Worm (Caenorhabditis elegans) whole organism, late embryonic: ENCODE measurements around the gene ugt-9.

ENCODE experiments used
- F13H6.1 ChIP-seq: sonication (generic microtip); optimal IDR thresholded peaks from 2 replicates; lab custom pipeline; 2016; ENCODE audit warnings: missing genetic modification characterization, missing compliant biosample characterization
- K02D7.2 ChIP-seq: sonication (generic microtip); optimal IDR thresholded peaks from 2 replicates; lab custom pipeline; 2017; ENCODE audit warnings: mild to moderate bottlenecking, missing genetic modification characterization, missing compliant biosample characterization
- T23F11.4 ChIP-seq: fragments of 200-800 bp; sonication (Bioruptor generic); optimal IDR thresholded peaks from 2 replicates; lab custom pipeline; 2018; ENCODE audit warnings: mild to moderate bottlenecking, missing genetic modification characterization, missing compliant biosample characterization
- Y22D7AL.16 ChIP-seq: sonication (generic microtip); optimal IDR thresholded peaks from 2 replicates; lab custom pipeline; 2016; ENCODE audit warnings: missing genetic modification characterization, missing compliant biosample characterization
- ceh-18 ChIP-seq: sonication (generic microtip); optimal IDR thresholded peaks from 2 replicates; lab custom pipeline; 2016; ENCODE audit warnings: missing genetic modification characterization, missing compliant biosample characterization
- ceh-22 ChIP-seq: sonication (generic microtip); optimal IDR thresholded peaks from 2 replicates; lab custom pipeline; 2017; ENCODE audit warnings: missing biosample characterization, missing genetic modification characterization
- ceh-24 ChIP-seq: sonication (generic microtip); optimal IDR thresholded peaks from 2 replicates; lab custom pipeline; 2016; ENCODE audit warnings: mild to moderate bottlenecking, missing genetic modification characterization, missing compliant biosample characterization
- ceh-34 ChIP-seq: sonication (generic microtip); optimal IDR thresholded peaks from 2 replicates; lab custom pipeline; 2016; ENCODE audit warnings: mild to moderate bottlenecking, missing genetic modification characterization, missing compliant biosample characterization
- ceh-45 ChIP-seq: fragments of 200-800 bp; sonication (Bioruptor generic); IDR thresholded peaks from 2 replicates; pipeline ENCODE4 v1.3.6; 2022; ENCODE audit warnings: missing genetic modification reagents, missing genetic modification characterization, missing compliant biosample characterization
- ceh-48 ChIP-seq: sonication (generic microtip); optimal IDR thresholded peaks from 2 replicates; lab custom pipeline; 2016; ENCODE audit warnings: missing genetic modification characterization, inconsistent platforms, missing compliant biosample characterization
- ceh-6 ChIP-seq: fragments of 200-800 bp; sonication (Bioruptor generic); optimal IDR thresholded peaks from 2 replicates; lab custom pipeline; 2018; ENCODE audit warnings: mild to moderate bottlenecking, missing genetic modification characterization, missing compliant biosample characterization
- elt-2 ChIP-seq: sonication (generic microtip); optimal IDR thresholded peaks from 2 replicates; lab custom pipeline; 2016; ENCODE audit warnings: missing genetic modification reagents, missing genetic modification characterization, missing compliant biosample characterization
- elt-4 ChIP-seq: sonication (generic microtip); optimal IDR thresholded peaks from 2 replicates; lab custom pipeline; 2016; ENCODE audit warnings: missing genetic modification characterization, missing compliant biosample characterization
- eyg-1 ChIP-seq: sonication (generic microtip); optimal IDR thresholded peaks from 2 replicates; lab custom pipeline; 2016; ENCODE audit warnings: missing genotype, missing genetic modification characterization, missing compliant biosample characterization
- fax-1 ChIP-seq: sonication (generic microtip); optimal IDR thresholded peaks from 2 replicates; lab custom pipeline; 2016; ENCODE audit warnings: missing genotype, missing genetic modification characterization, missing compliant biosample characterization
- fkh-10 ChIP-seq: fragments of 150-350 bp; optimal IDR thresholded peaks from 2 replicates; lab custom pipeline; 2014; ENCODE audit warnings: missing biosample characterization, missing genetic modification reagents, missing genetic modification characterization
- fkh-6 ChIP-seq: sonication (generic microtip); optimal IDR thresholded peaks from 2 replicates; lab custom pipeline; 2016; ENCODE audit warnings: missing genetic modification characterization, missing compliant biosample characterization
- gmeb-2 ChIP-seq: sonication (generic microtip); optimal IDR thresholded peaks from 2 replicates; lab custom pipeline; 2016; ENCODE audit warnings: missing genetic modification characterization, inconsistent platforms, missing compliant biosample characterization
- hlh-13 ChIP-seq: fragments of 200-800 bp; sonication (Bioruptor generic); optimal IDR thresholded peaks from 2 replicates; lab custom pipeline; 2018; ENCODE audit warnings: mild to moderate bottlenecking, missing genetic modification characterization, missing compliant biosample characterization
- hlh-30 ChIP-seq: sonication (generic microtip); optimal IDR thresholded peaks from 2 replicates; lab custom pipeline; 2017; ENCODE audit warnings: antibody characterized with exemption, missing genetic modification characterization, missing compliant biosample characterization; ENCODE audit not compliant: insufficient read depth
- hlh-6 ChIP-seq: sonication (generic microtip); optimal IDR thresholded peaks from 2 replicates; lab custom pipeline; 2016; ENCODE audit warnings: missing genotype, missing genetic modification characterization, missing compliant biosample characterization
- lim-6 ChIP-seq: sonication (generic microtip); optimal IDR thresholded peaks from 2 replicates; lab custom pipeline; 2016; ENCODE audit warnings: missing genetic modification characterization, missing compliant biosample characterization
- nhr-11 ChIP-seq: fragments of 150-350 bp; optimal IDR thresholded peaks from 2 replicates; lab custom pipeline; 2014; ENCODE audit warnings: missing biosample characterization, missing genetic modification characterization
- nhr-232 ChIP-seq: sonication (generic microtip); optimal IDR thresholded peaks from 2 replicates; lab custom pipeline; 2016; ENCODE audit warnings: missing genetic modification characterization, missing compliant biosample characterization
- npax-4 ChIP-seq: sonication (generic microtip); optimal IDR thresholded peaks from 2 replicates; lab custom pipeline; 2016; ENCODE audit warnings: missing genetic modification characterization, missing compliant biosample characterization
- odd-2 ChIP-seq: sonication (generic microtip); optimal IDR thresholded peaks from 2 replicates; lab custom pipeline; 2017; ENCODE audit warnings: antibody characterized with exemption, mild to moderate bottlenecking, missing genetic modification characterization, missing compliant biosample characterization
- pag-3 ChIP-seq: sonication (generic microtip); optimal IDR thresholded peaks from 2 replicates; lab custom pipeline; 2016; ENCODE audit warnings: missing compliant biosample characterization, missing genetic modification characterization, borderline replicate concordance
- pha-2 ChIP-seq: sonication (generic microtip); optimal IDR thresholded peaks from 2 replicates; lab custom pipeline; 2017; ENCODE audit warnings: mild to moderate bottlenecking, missing genetic modification characterization, missing compliant biosample characterization
- pqm-1 ChIP-seq: sonication (generic microtip); optimal IDR thresholded peaks from 2 replicates; lab custom pipeline; 2016; ENCODE audit warnings: missing genetic modification characterization, missing compliant biosample characterization
- pros-1 ChIP-seq: fragments of 150-350 bp; optimal IDR thresholded peaks from 2 replicates; lab custom pipeline; 2014; ENCODE audit warnings: missing biosample characterization, missing genetic modification reagents, missing genetic modification characterization
- ref-2 ChIP-seq: sonication (generic microtip); optimal IDR thresholded peaks from 2 replicates; lab custom pipeline; 2016; ENCODE audit warnings: missing genetic modification characterization, missing compliant biosample characterization
- rnt-1 ChIP-seq: sonication (generic microtip); optimal IDR thresholded peaks from 2 replicates; lab custom pipeline; 2016; ENCODE audit warnings: missing genetic modification characterization, missing compliant biosample characterization
- sdc-2 ChIP-seq: sonication (generic microtip); optimal IDR thresholded peaks from 2 replicates; lab custom pipeline; 2016; ENCODE audit warnings: missing genotype, missing genetic modification characterization, missing compliant biosample characterization
- sox-4 ChIP-seq: sonication (generic microtip); optimal IDR thresholded peaks from 2 replicates; lab custom pipeline; 2017; ENCODE audit warnings: mild to moderate bottlenecking, missing genetic modification characterization, inconsistent platforms, missing compliant biosample characterization
- ttx-3 ChIP-seq: sonication (generic microtip); optimal IDR thresholded peaks from 2 replicates; lab custom pipeline; 2016; ENCODE audit warnings: missing genetic modification reagents, missing genetic modification characterization, missing compliant biosample characterization
- unc-3 ChIP-seq, 2 experiments: fragments of 200-800 bp in 1 of 2; sonication (Bioruptor generic) in 1 of 2; sonication (generic microtip) in 1 of 2; conservative IDR thresholded peaks in 1 of 2; optimal IDR thresholded peaks in 1 of 2; 2 replicates each; pipeline versions ENCODE4 v1.3.6 to Lab custom; 2016 to 2022; ENCODE audit warnings: missing compliant biosample characterization in 2 of 2, missing genetic modification characterization in 2 of 2, missing genetic modification reagents in 1 of 2
- unc-42 ChIP-seq: sonication (generic microtip); optimal IDR thresholded peaks from 2 replicates; lab custom pipeline; 2016; ENCODE audit warnings: missing genotype, missing genetic modification characterization, missing compliant biosample characterization
- unc-55 ChIP-seq: sonication (generic microtip); optimal IDR thresholded peaks from 2 replicates; lab custom pipeline; 2017; ENCODE audit warnings: missing biosample characterization, missing genetic modification reagents, missing genetic modification characterization
- unc-86 ChIP-seq: sonication (generic microtip); optimal IDR thresholded peaks from 2 replicates; lab custom pipeline; 2016; ENCODE audit warnings: missing genetic modification characterization, missing compliant biosample characterization
- ztf-16 ChIP-seq: sonication (generic microtip); optimal IDR thresholded peaks from 2 replicates; lab custom pipeline; 2017; ENCODE audit warnings: missing genetic modification characterization, missing compliant biosample characterization

ugt-9 gene

ce11 chrV:4932814-4933213 lies 37.0 kb downstream of the ugt-9 start, which contains the start of gene C02E7.10:
C02E7.10 (minus strand) TSS chrV:4933045.
- TF ChIP-seq unc-42 (tag; lab: Kevin White, UChicago) = no peak
- TF ChIP-seq ceh-6 (GFP tag; lab: Kevin White, UChicago) = no peak

ce11 chrV:4933268-4933667 lies 37.4 kb downstream of the ugt-9 start:
- TF ChIP-seq npax-4 (tag; lab: Kevin White, UChicago) (no peak), K02D7.2 (tag; lab: Kevin White, UChicago) (no peak), ceh-48 (no peak), gmeb-2 (tag; lab: Kevin White, UChicago) (no peak), odd-2 (tag; lab: Kevin White, UChicago) (no peak), unc-55 (GFP tag; lab: Kevin White, UChicago) (no peak), elt-4 (no peak), ref-2 (tag; lab: Kevin White, UChicago) (no peak), hlh-6 (no peak), ceh-34 (tag; lab: Kevin White, UChicago) (no peak), pha-2 (tag; lab: Kevin White, UChicago) (no peak)

ce11 chrV:4934406-4934805 lies 38.6 kb downstream of the ugt-9 start, which contains the start of gene catp-2:
catp-2 (plus strand) TSS chrV:4934706.
- no peak for TF ChIP-seq unc-42 (tag; lab: Kevin White, UChicago)
- TF ChIP-seq ceh-24 (tag; lab: Kevin White, UChicago) = no peak
- no peak for TF ChIP-seq hlh-6
- TF ChIP-seq lim-6 = no peak
- no peak for TF ChIP-seq hlh-30 (tag; lab: Kevin White, UChicago)
- TF ChIP-seq fkh-6 (tag; lab: Kevin White, UChicago) = no peak
- TF ChIP-seq eyg-1 (tag; lab: Kevin White, UChicago) = no peak
- no peak for TF ChIP-seq sdc-2 (tag; lab: Kevin White, UChicago)
- no peak for TF ChIP-seq unc-3 (GFP tag; conservative IDR thresholded peaks at IDR 0.05; lab: Robert Waterston, UW)
- TF ChIP-seq unc-3 (tag; optimal IDR thresholded peaks at IDR 0.05; lab: Kevin White, UChicago) = no peak
- TF ChIP-seq elt-2 (tag; lab: Kevin White, UChicago) = no peak
- TF ChIP-seq nhr-232 (tag; lab: Kevin White, UChicago) = no peak
- TF ChIP-seq rnt-1 (tag; lab: Kevin White, UChicago) = no peak
- no peak for TF ChIP-seq pha-2 (tag; lab: Kevin White, UChicago)
- TF ChIP-seq T23F11.4 = no peak
- TF ChIP-seq hlh-13 = no peak
- TF ChIP-seq F13H6.1 (tag; lab: Kevin White, UChicago) = no peak
- TF ChIP-seq sox-4 (tag; lab: Kevin White, UChicago) = no peak
- TF ChIP-seq, all 69 proteins: peak for 0

ce11 chrV:4935096-4935495 lies 39.2 kb downstream of the ugt-9 start:
- TF ChIP-seq pqm-1 (tag; lab: Kevin White, UChicago) (no peak), fkh-10 (GFP tag; lab: Kevin White, UChicago) (no peak), pag-3 (tag; lab: Kevin White, UChicago) (no peak), ceh-45 (GFP tag; lab: Robert Waterston, UW) (no peak)

- TF ChIP-seq nhr-11 (tag; lab: Kevin White, UChicago) (no peak), K02D7.2 (tag; lab: Kevin White, UChicago) (no peak), ceh-18 (no peak), Y22D7AL.16 (tag; lab: Kevin White, UChicago) (no peak), gmeb-2 (tag; lab: Kevin White, UChicago) (no peak), lim-6 (no peak), ztf-16 (tag; lab: Kevin White, UChicago) (no peak), ttx-3 (no peak), fax-1 (tag; lab: Kevin White, UChicago) (no peak), unc-86 (no peak), ceh-6 (GFP tag; lab: Kevin White, UChicago) (no peak), pros-1 (tag; lab: Kevin White, UChicago) (no peak), ceh-24 (tag; lab: Kevin White, UChicago) (no peak), ceh-22 (no peak)
- TF ChIP-seq, all 69 proteins: peak for 0
Measured at ce11 chrV:4937337-4937736, 41.5 kb downstream of the ugt-9 start.
